Fruit fly (Drosophila melanogaster): Measurements from ENCODE around the gene CG8042.

- no peak for TF ChIP-seq CTCF (optimal IDR thresholded peaks at IDR 0.05)
- TF ChIP-seq CG8478 (optimal IDR thresholded peaks at IDR 0.05): no peak
These were observed 21.1 kb downstream of the CG8042 start for dm6 chr3L:7953728-7954127.
